Worm (Caenorhabditis elegans) whole organism, mixed stage, embryonic: ENCODE results near the gene cpna-2.

Experiments used
- M03D4.4 ChIP-seq: sonication (generic microtip); optimal IDR thresholded peaks from 2 replicates; lab custom pipeline; 2017; ENCODE audit warnings: mild to moderate bottlenecking, missing genetic modification characterization, missing compliant biosample characterization
- bed-3 ChIP-seq: fragments of 200-800 bp; sonication (Bioruptor generic); optimal IDR thresholded peaks from 3 replicates; lab custom pipeline; 2018; ENCODE audit warnings: mild to moderate bottlenecking, missing genetic modification characterization, moderate library complexity, missing compliant biosample characterization
- blmp-1 ChIP-seq: fragments of 150-350 bp; optimal IDR thresholded peaks from 2 replicates; lab custom pipeline; 2014; ENCODE audit warnings: missing biosample characterization, missing genetic modification characterization
- ceh-39 ChIP-seq: fragments of 150-350 bp; optimal IDR thresholded peaks from 2 replicates; lab custom pipeline; 2014; ENCODE audit warnings: missing biosample characterization, missing genetic modification characterization
- ceh-43 ChIP-seq: fragments of 200-800 bp; sonication (Bioruptor generic); optimal IDR thresholded peaks from 2 replicates; lab custom pipeline; 2018; ENCODE audit warnings: mild to moderate bottlenecking, missing genetic modification characterization, moderate library complexity, missing compliant biosample characterization
- ceh-83 ChIP-seq: fragments of 200-800 bp; sonication (Bioruptor generic); optimal IDR thresholded peaks from 2 replicates; lab custom pipeline; 2018; ENCODE audit warnings: mild to moderate bottlenecking, missing genetic modification characterization, missing compliant biosample characterization
- ces-1 ChIP-seq: fragments of 150-350 bp; optimal IDR thresholded peaks from 2 replicates; lab custom pipeline; 2014; ENCODE audit warnings: missing biosample characterization, missing genetic modification reagents, missing genetic modification characterization
- cnd-1 ChIP-seq: fragments of 200-800 bp; sonication (Bioruptor generic); optimal IDR thresholded peaks from 2 replicates; lab custom pipeline; 2018; ENCODE audit warnings: mild to moderate bottlenecking, missing genetic modification characterization, missing compliant biosample characterization
- drap-1 ChIP-seq: fragments of 200-800 bp; sonication (Bioruptor generic); optimal IDR thresholded peaks from 3 replicates; lab custom pipeline; 2018; ENCODE audit warnings: mild to moderate bottlenecking, missing genetic modification characterization, missing compliant biosample characterization
- elt-1 ChIP-seq: sonication (generic microtip); optimal IDR thresholded peaks from 2 replicates; lab custom pipeline; 2017; ENCODE audit warnings: missing genetic modification characterization, mild to moderate bottlenecking, missing compliant biosample characterization, antibody characterized with exemption, moderate library complexity, borderline replicate concordance; ENCODE audit not compliant: insufficient read depth
- elt-3 ChIP-seq: fragments of 150-350 bp; optimal IDR thresholded peaks from 2 replicates; lab custom pipeline; 2014; ENCODE audit warnings: missing biosample characterization, missing genetic modification characterization
- flh-1 ChIP-seq: fragments of 200-800 bp; sonication (Bioruptor generic); optimal IDR thresholded peaks from 2 replicates; lab custom pipeline; 2018; ENCODE audit warnings: mild to moderate bottlenecking, missing genetic modification characterization, moderate library complexity, missing compliant biosample characterization
- ham-2 ChIP-seq: fragments of 200-800 bp; sonication (Bioruptor generic); optimal IDR thresholded peaks from 2 replicates; lab custom pipeline; 2018; ENCODE audit warnings: mild to moderate bottlenecking, missing genetic modification characterization, missing compliant biosample characterization
- hlh-1 ChIP-seq: fragments of 150-350 bp; optimal IDR thresholded peaks from 2 replicates; lab custom pipeline; 2014; ENCODE audit warnings: missing biosample characterization, missing genetic modification reagents, missing genetic modification characterization
- lin-13 ChIP-seq: fragments of 150-350 bp; optimal IDR thresholded peaks from 2 replicates; lab custom pipeline; 2014; ENCODE audit warnings: missing biosample characterization, missing genetic modification characterization
- lin-32 ChIP-seq: fragments of 200-800 bp; sonication (Bioruptor generic); optimal IDR thresholded peaks from 2 replicates; lab custom pipeline; 2018; ENCODE audit warnings: mild to moderate bottlenecking, missing genetic modification characterization, missing compliant biosample characterization
- lsy-2 ChIP-seq: fragments of 150-350 bp; optimal IDR thresholded peaks from 2 replicates; lab custom pipeline; 2014; ENCODE audit warnings: missing biosample characterization, missing genetic modification characterization
- mab-5 ChIP-seq: fragments of 150-350 bp; optimal IDR thresholded peaks from 2 replicates; lab custom pipeline; 2014; ENCODE audit warnings: missing biosample characterization, missing genetic modification characterization
- mep-1 ChIP-seq: fragments of 150-350 bp; optimal IDR thresholded peaks from 2 replicates; lab custom pipeline; 2017; ENCODE audit warnings: missing biosample characterization, missing genetic modification reagents, missing genetic modification characterization, inconsistent platforms
- mls-2 ChIP-seq: sonication (generic microtip); optimal IDR thresholded peaks from 2 replicates; lab custom pipeline; 2016; ENCODE audit warnings: mild to moderate bottlenecking, missing genetic modification characterization, moderate library complexity, missing compliant biosample characterization
- nhr-2 ChIP-seq: fragments of 150-350 bp; optimal IDR thresholded peaks from 2 replicates; lab custom pipeline; 2014; ENCODE audit warnings: missing biosample characterization, missing genetic modification characterization
- nhr-237 ChIP-seq: fragments of 150-350 bp; optimal IDR thresholded peaks from 2 replicates; lab custom pipeline; 2014; ENCODE audit warnings: missing biosample characterization, missing genetic modification characterization
- nhr-28 ChIP-seq: fragments of 150-350 bp; optimal IDR thresholded peaks from 2 replicates; lab custom pipeline; 2014; ENCODE audit warnings: missing biosample characterization, missing genetic modification characterization
- nhr-76 ChIP-seq: sonication (generic microtip); optimal IDR thresholded peaks from 2 replicates; lab custom pipeline; 2017; ENCODE audit warnings: missing biosample characterization, missing genetic modification characterization
- pha-4 ChIP-seq: fragments of 150-350 bp; optimal IDR thresholded peaks from 2 replicates; lab custom pipeline; 2018; ENCODE audit warnings: missing biosample characterization, missing genetic modification reagents, missing genetic modification characterization
- sem-2 ChIP-seq: fragments of 200-800 bp; sonication (Bioruptor generic); optimal IDR thresholded peaks from 2 replicates; lab custom pipeline; 2018; ENCODE audit warnings: mild to moderate bottlenecking, missing genetic modification characterization, missing compliant biosample characterization
- snpc-4 ChIP-seq: fragments of 150-350 bp; optimal IDR thresholded peaks from 2 replicates; lab custom pipeline; 2014; ENCODE audit warnings: missing biosample characterization, missing genetic modification characterization
- tbx-8 ChIP-seq: fragments of 200-800 bp; sonication (Bioruptor generic); optimal IDR thresholded peaks from 2 replicates; lab custom pipeline; 2018; ENCODE audit warnings: mild to moderate bottlenecking, missing genetic modification characterization, moderate library complexity, missing compliant biosample characterization
- unc-120 ChIP-seq: sonication (generic microtip); optimal IDR thresholded peaks from 2 replicates; lab custom pipeline; 2017; ENCODE audit warnings: missing genetic modification characterization, missing compliant biosample characterization; ENCODE audit not compliant: poor library complexity, severe bottlenecking
- unc-39 ChIP-seq: fragments of 150-350 bp; optimal IDR thresholded peaks from 2 replicates; lab custom pipeline; 2014; ENCODE audit warnings: missing biosample characterization, missing genetic modification characterization
- unc-62 ChIP-seq: fragments of 150-350 bp; optimal IDR thresholded peaks from 2 replicates; lab custom pipeline; 2014; ENCODE audit warnings: missing biosample characterization, missing genetic modification reagents, missing genetic modification characterization
- zip-8 ChIP-seq: fragments of 150-350 bp; optimal IDR thresholded peaks from 2 replicates; lab custom pipeline; 2014; ENCODE audit warnings: missing biosample characterization, missing genetic modification characterization
- ztf-11 ChIP-seq: fragments of 150-350 bp; optimal IDR thresholded peaks from 2 replicates; lab custom pipeline; 2014; ENCODE audit warnings: missing biosample characterization, missing genetic modification characterization

The cpna-2 gene

DNA sequence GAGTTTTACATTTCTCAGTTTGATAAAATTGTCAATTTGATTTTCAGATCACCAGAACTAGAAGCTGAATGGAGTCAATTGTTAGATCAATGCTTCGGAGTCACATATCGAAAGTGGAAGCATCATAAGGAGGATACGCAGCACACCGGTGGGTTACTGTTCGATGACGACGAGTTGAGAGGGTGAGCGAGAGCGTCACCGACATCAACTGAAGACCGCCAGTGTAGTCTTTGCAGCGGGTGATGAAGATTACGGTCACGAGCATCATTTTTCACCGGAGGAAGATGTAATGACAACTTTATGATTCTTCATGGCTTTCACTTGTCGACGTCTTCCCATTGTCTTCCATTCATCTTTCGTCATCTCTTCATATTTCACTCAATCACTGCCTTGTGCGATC, 42.8 kb upstream of the cpna-2 start, which contains the start of gene lin-26:
Gene lin-26 (plus strand): TSS at position 301 of the 400 bp plus-strand sequence.
- TF ChIP-seq hlh-1 (tag; lab: Kevin White, UChicago) (no peak), ztf-11 (tag; lab: Kevin White, UChicago) (no peak), ham-2 (GFP tag; lab: Kevin White, UChicago) (no peak), ceh-83 (GFP tag; lab: Kevin White, UChicago) (no peak), unc-62 (no peak), tbx-8 (no peak), bed-3 (GFP tag; lab: Kevin White, UChicago) (no peak), flh-1 (GFP tag; lab: Kevin White, UChicago) (no peak), elt-3 (tag; lab: Kevin White, UChicago) (no peak)

DNA sequence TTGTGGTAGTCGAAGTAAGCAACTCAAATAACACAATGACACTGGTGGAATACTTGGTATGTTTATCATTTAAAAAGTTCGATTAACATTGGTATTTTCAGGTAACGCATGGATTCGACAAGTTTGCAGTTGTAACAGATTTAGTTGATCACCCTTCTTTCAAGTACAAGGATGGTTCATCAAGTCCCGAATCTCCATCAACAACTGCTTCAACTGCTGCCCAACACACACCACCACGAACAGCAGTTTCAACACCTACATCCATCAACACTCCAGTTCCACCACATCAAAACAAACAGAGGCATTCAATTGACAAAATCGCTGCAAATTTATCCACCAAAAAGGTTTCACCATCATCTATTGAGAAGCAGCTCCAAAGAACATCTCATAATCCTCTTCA, 42.2 kb upstream of the cpna-2 start:
- no peak for TF ChIP-seq flh-1 (GFP tag; lab: Kevin White, UChicago)
- no peak for TF ChIP-seq ceh-39 (tag; lab: Kevin White, UChicago)
- no peak for TF ChIP-seq ham-2 (GFP tag; lab: Kevin White, UChicago)
- TF ChIP-seq tbx-8: no peak
- no peak for TF ChIP-seq drap-1 (GFP tag; lab: Kevin White, UChicago)
- no peak for TF ChIP-seq nhr-237 (tag; lab: Kevin White, UChicago)
- TF ChIP-seq ces-1 (GFP tag; lab: Kevin White, UChicago): no peak
- TF ChIP-seq elt-1 (tag; lab: Kevin White, UChicago): no peak
- no peak for TF ChIP-seq unc-39 (tag; lab: Kevin White, UChicago)
- TF ChIP-seq ceh-83 (GFP tag; lab: Kevin White, UChicago): no peak
- no peak for TF ChIP-seq mab-5 (tag; lab: Kevin White, UChicago)
- TF ChIP-seq unc-120 (tag; lab: Kevin White, UChicago): no peak
- no peak for TF ChIP-seq blmp-1 (tag; lab: Kevin White, UChicago)
- TF ChIP-seq nhr-2 (tag; lab: Kevin White, UChicago): no peak
- TF ChIP-seq lin-13 (tag; lab: Kevin White, UChicago): no peak
- no peak for TF ChIP-seq pha-4 (tag; lab: Kevin White, UChicago)

DNA sequence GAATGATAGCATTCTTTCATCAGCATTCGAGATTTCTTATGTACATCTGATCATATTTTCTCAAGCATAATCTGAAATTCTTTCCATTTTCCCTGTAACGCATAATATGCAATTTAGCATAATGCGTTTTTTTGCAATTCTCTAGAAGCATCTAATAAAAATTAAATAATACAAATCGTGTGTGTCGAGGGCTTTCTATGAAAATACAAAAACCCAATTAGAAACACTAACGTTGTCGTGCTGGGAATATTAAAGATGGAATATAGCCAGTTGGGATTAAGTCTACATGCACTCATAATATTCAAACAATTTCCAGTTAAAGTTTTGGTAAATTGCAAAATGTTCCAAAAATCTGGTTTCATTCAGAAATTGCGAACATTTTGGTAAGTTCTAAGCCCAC, 40.1 kb upstream of the cpna-2 start, which contains the start of gene F18A1.1:
Gene F18A1.1 (plus strand): TSS at position 301 of the 400 bp plus-strand sequence.
- TF ChIP-seq mls-2 (tag; lab: Kevin White, UChicago): no peak
- no peak for TF ChIP-seq mab-5 (tag; lab: Kevin White, UChicago)
- TF ChIP-seq unc-39 (tag; lab: Kevin White, UChicago): no peak
- TF ChIP-seq zip-8: no peak

DNA sequence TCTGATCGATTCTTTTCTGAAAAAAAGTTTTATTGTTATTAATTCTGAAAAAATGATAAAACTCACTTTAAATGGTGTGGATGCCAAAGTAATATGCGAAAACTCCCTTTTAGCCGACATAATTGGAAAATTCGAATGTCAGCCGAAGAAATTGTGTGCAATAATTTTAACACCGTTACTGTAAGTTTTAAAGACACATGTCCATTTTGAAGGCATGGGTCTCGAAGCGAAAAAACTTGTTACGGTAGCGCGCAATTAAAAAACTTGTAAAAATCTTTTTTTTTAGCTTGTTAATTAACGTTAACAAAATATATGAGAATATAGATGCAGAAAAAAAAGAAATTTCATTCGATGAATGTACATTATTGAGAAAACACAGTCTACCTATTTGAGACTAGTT, 34.3 kb upstream of the cpna-2 start, which contains the start of gene pid-1:
Gene pid-1 (minus strand): TSS at position 173 of the 400 bp plus-strand sequence.
- TF ChIP-seq nhr-2 (tag; lab: Kevin White, UChicago) (no peak), elt-1 (tag; lab: Kevin White, UChicago) (no peak), cnd-1 (tag; lab: Kevin White, UChicago) (no peak), drap-1 (GFP tag; lab: Kevin White, UChicago) (no peak), mab-5 (tag; lab: Kevin White, UChicago) (no peak), nhr-28 (tag; lab: Kevin White, UChicago) (no peak), zip-8 (no peak), sem-2 (GFP tag; lab: Kevin White, UChicago) (no peak), lin-32 (no peak), snpc-4 (no peak), nhr-237 (tag; lab: Kevin White, UChicago) (no peak), elt-3 (tag; lab: Kevin White, UChicago) (no peak), unc-120 (tag; lab: Kevin White, UChicago) (no peak), lsy-2 (tag; lab: Kevin White, UChicago) (no peak), blmp-1 (tag; lab: Kevin White, UChicago) (no peak)

DNA sequence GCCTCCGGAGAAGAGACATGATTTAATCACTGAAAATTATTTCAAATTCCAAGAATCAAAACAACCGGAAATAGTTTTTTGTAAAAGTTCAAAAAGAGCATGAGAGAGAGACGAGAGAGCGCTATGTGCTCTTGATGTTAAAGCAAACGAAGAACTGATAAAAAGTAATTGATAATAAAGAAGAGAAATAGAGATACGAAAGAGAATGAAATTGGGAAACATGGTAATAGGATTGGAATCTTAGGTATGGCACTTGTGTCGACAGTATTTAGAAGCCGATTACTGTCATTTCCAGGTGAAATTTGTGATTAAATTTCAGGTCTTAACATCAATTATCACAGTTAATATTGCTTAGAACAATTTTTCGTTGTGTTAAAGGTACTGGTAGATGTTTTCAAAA, 30.8 kb upstream of the cpna-2 start, which contains the start of gene nhx-2:
Gene nhx-2 (minus strand): TSS at position 29 of the 400 bp plus-strand sequence.
- TF ChIP-seq zip-8 (no peak), M03D4.4 (tag; lab: Kevin White, UChicago) (no peak), drap-1 (GFP tag; lab: Kevin White, UChicago) (no peak), mls-2 (tag; lab: Kevin White, UChicago) (no peak), tbx-8 (no peak), nhr-76 (tag; lab: Kevin White, UChicago) (no peak), ceh-43 (GFP tag; lab: Kevin White, UChicago) (no peak), blmp-1 (tag; lab: Kevin White, UChicago) (no peak), lsy-2 (tag; lab: Kevin White, UChicago) (no peak), ham-2 (GFP tag; lab: Kevin White, UChicago) (no peak), cnd-1 (tag; lab: Kevin White, UChicago) (no peak), sem-2 (GFP tag; lab: Kevin White, UChicago) (no peak), pha-4 (tag; lab: Kevin White, UChicago) (no peak), mep-1 (no peak), nhr-28 (tag; lab: Kevin White, UChicago) (no peak)
- TF ChIP-seq, all 35 proteins: peak for 0
